Worm (Caenorhabditis elegans) whole organism, L4 larva: Measurements from ENCODE around the gene C24B5.4.

Source experiments
- ama-1 ChIP-seq: fragments of 150-350 bp; optimal IDR thresholded peaks from 2 replicates; lab custom pipeline; 2014; ENCODE audit warnings: inconsistent platforms, mixed read lengths
- fkh-10 ChIP-seq: fragments of 150-350 bp; optimal IDR thresholded peaks from 2 replicates; lab custom pipeline; 2014; ENCODE audit warnings: missing biosample characterization, missing genetic modification reagents, missing genetic modification characterization
- mep-1 ChIP-seq: fragments of 150-350 bp; sonication (generic microtip); optimal IDR thresholded peaks from 3 replicates; lab custom pipeline; 2014; ENCODE audit warnings: missing biosample characterization, missing genetic modification characterization
- snpc-4 ChIP-seq: fragments of 150-350 bp; optimal IDR thresholded peaks from 2 replicates; lab custom pipeline; 2014; ENCODE audit warnings: missing biosample characterization, missing genetic modification characterization
- unc-62 ChIP-seq, 3 experiments: fragments of 150-350 bp in 1 of 3; sonication (generic microtip); optimal IDR thresholded peaks in 2 of 3; peaks in 1 of 3; 1 replicate in 1 of 3; 2 replicates in 2 of 3; lab custom pipeline; 2014 to 2017; ENCODE audit warnings: missing biosample characterization in 3 of 3, missing genetic modification characterization in 3 of 3, missing genetic modification reagents in 3 of 3, missing genotype in 1 of 3

DNA sequence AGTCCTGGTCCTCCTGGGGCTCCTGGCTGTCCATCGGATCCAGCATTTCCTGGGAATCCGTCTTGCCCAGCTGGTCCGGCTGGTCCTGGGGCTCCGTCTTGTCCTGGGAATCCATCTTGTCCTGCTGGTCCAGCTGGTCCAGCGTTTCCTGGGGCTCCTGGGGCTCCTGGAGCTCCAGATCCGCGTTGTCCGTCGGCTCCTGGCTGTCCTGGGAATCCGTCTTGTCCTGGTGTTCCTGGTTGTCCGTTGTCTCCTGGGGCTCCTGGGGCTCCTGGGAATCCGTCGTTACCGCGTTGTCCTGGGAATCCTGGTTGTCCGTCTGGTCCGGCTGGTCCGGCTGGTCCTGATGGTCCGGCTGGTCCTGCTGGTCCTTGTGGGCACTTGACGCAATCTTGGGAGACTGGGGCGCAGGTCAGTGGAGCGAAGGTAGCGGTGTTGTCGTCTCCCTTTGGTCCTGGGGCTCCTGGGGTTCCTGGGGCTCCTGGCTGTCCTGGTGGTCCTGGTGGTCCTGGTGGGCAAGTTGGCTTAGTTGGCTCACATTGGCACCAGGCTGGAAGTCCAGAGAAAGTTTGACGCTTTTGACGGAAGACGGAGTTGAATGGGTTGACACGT, 34.9 kb downstream of the C24B5.4 start:
- TF ChIP-seq ama-1 (lab: Kevin White, UChicago): no peak
- TF ChIP-seq snpc-4: no peak
- no peak for TF ChIP-seq fkh-10
- TF ChIP-seq mep-1 (tag; lab: Kevin White, UChicago): no peak
- TF ChIP-seq unc-62 (GFP tag; optimal IDR thresholded peaks at IDR 0.05 in 1 of 2; lab: Kevin White, UChicago): no peak
- no peak for TF ChIP-seq unc-62 (tag; optimal IDR thresholded peaks at IDR 0.05; lab: Kevin White, UChicago)
